Fruit fly (Drosophila melanogaster): ENCODE results near the gene Hmr.

DNA sequence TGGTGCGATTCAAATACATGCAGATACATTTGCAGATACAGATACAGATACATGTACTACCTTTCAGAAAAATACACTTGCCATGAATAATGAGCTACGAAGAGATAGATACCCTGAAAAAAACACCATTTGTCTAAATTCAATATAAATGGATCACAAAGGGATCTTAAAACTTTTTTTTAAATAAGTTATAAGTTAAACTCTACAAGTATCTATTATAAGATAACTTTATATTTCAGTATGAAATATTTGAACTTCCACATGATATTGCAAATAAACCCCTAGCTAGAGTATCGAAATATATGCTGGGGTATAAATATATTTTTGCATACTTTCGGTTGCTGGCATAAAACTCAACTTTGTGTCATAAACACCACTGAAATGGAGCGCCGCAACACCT, 34.2 kb downstream of the Hmr start:
- no peak for TF ChIP-seq CTCF (optimal IDR thresholded peaks at IDR 0.05)
- TF ChIP-seq CG8478 (optimal IDR thresholded peaks at IDR 0.05): no peak

All from S2 (cell line).